Fruit fly (Drosophila melanogaster) whole organism, embryonic: Measurements from ENCODE around the gene zuc.

ENCODE experiments used
- Awh ChIP-seq: fragments of 200-800 bp; sonication (Bioruptor generic); IDR thresholded peaks from 2 replicates; pipeline ENCODE4, ENCODE4 v1.3.6; 2022; ENCODE audit warnings: missing biosample characterization, missing genetic modification characterization
- BEAF-32 ChIP-seq: fragments of 200-800 bp; sonication (Bioruptor generic); optimal IDR thresholded peaks from 3 replicates; lab custom pipeline; 2017; ENCODE audit warnings: missing biosample characterization, missing genetic modification characterization, mild to moderate bottlenecking, moderate library complexity, missing genetic modification reagents
- Bdp1 ChIP-seq: fragments of 200-800 bp; sonication (Bioruptor generic); optimal IDR thresholded peaks from 3 replicates; lab custom pipeline; 2016; ENCODE audit warnings: missing biosample characterization, missing genetic modification characterization
- CG10209 ChIP-seq: fragments of 200-800 bp; sonication (Bioruptor generic); optimal IDR thresholded peaks from 3 replicates; lab custom pipeline; 2017; ENCODE audit warnings: missing biosample characterization, mild to moderate bottlenecking, missing genetic modification characterization, missing genetic modification reagents
- CG11398 ChIP-seq: fragments of 200-800 bp; sonication (Bioruptor generic); optimal IDR thresholded peaks from 2 replicates; lab custom pipeline; 2016; ENCODE audit warnings: missing biosample characterization, missing genetic modification characterization
- CG12071 ChIP-seq: fragments of 200-800 bp; sonication (Bioruptor generic); optimal IDR thresholded peaks from 3 replicates; lab custom pipeline; 2018; ENCODE audit warnings: missing biosample characterization, mild to moderate bottlenecking, missing genetic modification characterization
- CG15514 ChIP-seq: fragments of 200-800 bp; sonication (Bioruptor generic); optimal IDR thresholded peaks from 3 replicates; lab custom pipeline; 2017; ENCODE audit warnings: missing biosample characterization, missing genetic modification characterization, mild to moderate bottlenecking, moderate library complexity, missing genetic modification reagents
- CG17385 ChIP-seq: fragments of 200-800 bp; sonication (Bioruptor generic); optimal IDR thresholded peaks from 3 replicates; lab custom pipeline; 2018; ENCODE audit warnings: missing biosample characterization, mild to moderate bottlenecking, missing genetic modification characterization
- CG17829 ChIP-seq: fragments of 200-800 bp; optimal IDR thresholded peaks from 2 replicates; lab custom pipeline; 2019; ENCODE audit warnings: missing biosample characterization, mild to moderate bottlenecking, missing genetic modification characterization, moderate library complexity
- CG1832 ChIP-seq: fragments of 200-800 bp; sonication (Bioruptor generic); optimal IDR thresholded peaks from 2 replicates; lab custom pipeline; 2017; ENCODE audit warnings: missing biosample characterization, mild to moderate bottlenecking, missing genetic modification characterization, inconsistent platforms
- CG2116 ChIP-seq: fragments of 200-800 bp; sonication (Bioruptor generic); optimal IDR thresholded peaks from 3 replicates; lab custom pipeline; 2018; ENCODE audit warnings: missing biosample characterization, mild to moderate bottlenecking, missing genetic modification characterization
- CG30020 ChIP-seq: fragments of 200-800 bp; optimal IDR thresholded peaks from 2 replicates; lab custom pipeline; 2019; ENCODE audit warnings: missing biosample characterization, mild to moderate bottlenecking, missing genetic modification characterization, moderate library complexity
- CG31388 ChIP-seq: fragments of 200-800 bp; sonication (Bioruptor generic); optimal IDR thresholded peaks from 2 replicates; lab custom pipeline; 2016; ENCODE audit warnings: missing biosample characterization, missing genetic modification characterization
- CG43689 ChIP-seq: fragments of 200-800 bp; sonication (Bioruptor generic); IDR thresholded peaks from 2 replicates; pipeline ENCODE4 v1.3.6; 2022; ENCODE audit warnings: missing biosample characterization, missing genetic modification characterization
- CG6854 ChIP-seq: fragments of 200-800 bp; sonication (Bioruptor generic); optimal IDR thresholded peaks from 3 replicates; lab custom pipeline; 2017; ENCODE audit warnings: missing biosample characterization, mild to moderate bottlenecking, missing genetic modification characterization
- CG7839 ChIP-seq: fragments of 200-800 bp; sonication (Bioruptor generic); optimal IDR thresholded peaks from 3 replicates; lab custom pipeline; 2018; ENCODE audit warnings: missing biosample characterization, mild to moderate bottlenecking, missing genetic modification characterization, moderate library complexity
- CG8290 ChIP-seq, 3 experiments: fragments of 200-800 bp; sonication (Bioruptor generic); optimal IDR thresholded peaks; 2 replicates each; lab custom pipeline; 2016 to 2019; ENCODE audit warnings: missing biosample characterization in 3 of 3, missing genetic modification characterization in 3 of 3, mild to moderate bottlenecking in 2 of 3, moderate library complexity in 1 of 3
- CG8359 ChIP-seq: fragments of 200-800 bp; sonication (Bioruptor generic); optimal IDR thresholded peaks from 2 replicates; lab custom pipeline; 2017; ENCODE audit warnings: missing biosample characterization, mild to moderate bottlenecking, missing genetic modification characterization, borderline replicate concordance
- CG9817 ChIP-seq: fragments of 200-800 bp; sonication (Bioruptor generic); optimal IDR thresholded peaks from 2 replicates; lab custom pipeline; 2018; ENCODE audit warnings: missing biosample characterization, mild to moderate bottlenecking, missing genetic modification characterization, moderate library complexity
- CoRest ChIP-seq: fragments of 200-800 bp; sonication (Bioruptor generic); optimal IDR thresholded peaks from 3 replicates; lab custom pipeline; 2018; ENCODE audit warnings: missing biosample characterization, mild to moderate bottlenecking, missing genetic modification characterization, moderate library complexity
- Dbx ChIP-seq: fragments of 200-800 bp; sonication (Bioruptor generic); IDR thresholded peaks from 3 replicates; pipeline ENCODE4 v1.3.6; 2022; ENCODE audit warnings: missing biosample characterization, missing genetic modification characterization
- E2f1 ChIP-seq: fragments of 200-800 bp; sonication (Bioruptor generic); IDR thresholded peaks from 2 replicates; pipeline ENCODE4 v1.3.6; 2022; ENCODE audit warnings: missing biosample characterization, missing genetic modification characterization
- Hey ChIP-seq: fragments of 200-800 bp; sonication (Bioruptor generic); optimal IDR thresholded peaks from 3 replicates; lab custom pipeline; 2018; ENCODE audit warnings: missing biosample characterization, mild to moderate bottlenecking, missing genetic modification characterization
- MTF-1 ChIP-seq: fragments of 200-800 bp; sonication (Bioruptor generic); optimal IDR thresholded peaks from 2 replicates; lab custom pipeline; 2018; ENCODE audit warnings: missing biosample characterization, mild to moderate bottlenecking, missing genetic modification characterization, borderline replicate concordance
- Max ChIP-seq: fragments of 200-800 bp; sonication (Bioruptor generic); optimal IDR thresholded peaks from 2 replicates; lab custom pipeline; 2016; ENCODE audit warnings: missing biosample characterization, mild to moderate bottlenecking, missing genetic modification characterization
- Mes4 ChIP-seq: fragments of 200-800 bp; sonication (Bioruptor generic); optimal IDR thresholded peaks from 2 replicates; lab custom pipeline; 2016; ENCODE audit warnings: missing biosample characterization, missing genetic modification characterization
- NFAT ChIP-seq: fragments of 200-800 bp; sonication (Bioruptor generic); IDR thresholded peaks from 2 replicates; pipeline ENCODE4 v1.3.6; 2022; ENCODE audit warnings: missing biosample characterization, missing genetic modification characterization
- Sin3A ChIP-seq: fragments of >200 bp; optimal IDR thresholded peaks from 2 replicates; lab custom pipeline; 2018
- Six4 ChIP-seq: fragments of 200-800 bp; sonication (Bioruptor generic); optimal IDR thresholded peaks from 2 replicates; lab custom pipeline; 2016; ENCODE audit warnings: missing biosample characterization, missing genetic modification characterization
- Trl ChIP-seq, 3 experiments: fragments of >200 bp in 2 of 3; fragments of 200-800 bp in 1 of 3; sonication (Bioruptor generic) in 1 of 3; optimal IDR thresholded peaks; 2 replicates in 1 of 3; 3 replicates in 2 of 3; lab custom pipeline; 2016 to 2017; ENCODE audit warnings: missing biosample characterization in 1 of 3, missing genetic modification characterization in 1 of 3
- Vsx1 ChIP-seq: fragments of 200-800 bp; sonication (Bioruptor generic); optimal IDR thresholded peaks from 2 replicates; lab custom pipeline; 2017; ENCODE audit warnings: missing biosample characterization, mild to moderate bottlenecking, missing genetic modification characterization, missing genetic modification reagents
- bcd ChIP-seq: fragments of 200-800 bp; sonication (Bioruptor generic); optimal IDR thresholded peaks from 2 replicates; lab custom pipeline; 2017; ENCODE audit warnings: missing biosample characterization, mild to moderate bottlenecking, missing genetic modification characterization
- cad ChIP-seq: fragments of >200 bp; optimal IDR thresholded peaks from 2 replicates; lab custom pipeline; 2017; ENCODE audit warnings: missing biosample characterization, missing genetic modification characterization
- chinmo ChIP-seq: fragments of 200-800 bp; sonication (Bioruptor generic); IDR thresholded peaks from 4 replicates; pipeline ENCODE4 v1.3.6; 2022; ENCODE audit warnings: missing biosample characterization, missing genetic modification characterization; ENCODE audit not compliant: partially characterized antibody
- fd64A ChIP-seq: fragments of 200-800 bp; sonication (Bioruptor generic); optimal IDR thresholded peaks from 3 replicates; lab custom pipeline; 2018; ENCODE audit warnings: missing biosample characterization, mild to moderate bottlenecking, missing genetic modification characterization
- gem ChIP-seq: fragments of 200-800 bp; sonication (Bioruptor generic); optimal IDR thresholded peaks from 2 replicates; lab custom pipeline; 2019; ENCODE audit warnings: missing biosample characterization, mild to moderate bottlenecking, missing genetic modification characterization, moderate library complexity
- her ChIP-seq: fragments of 200-800 bp; sonication (Bioruptor generic); optimal IDR thresholded peaks from 2 replicates; lab custom pipeline; 2016; ENCODE audit warnings: missing biosample characterization, missing genetic modification characterization
- inv ChIP-seq: fragments of 200-800 bp; sonication (Bioruptor generic); IDR thresholded peaks from 2 replicates; pipeline ENCODE4 v1.3.6; 2022; ENCODE audit warnings: missing biosample characterization, missing genetic modification characterization; ENCODE audit not compliant: partially characterized antibody
- klu ChIP-seq: fragments of 200-800 bp; sonication (Bioruptor generic); IDR thresholded peaks from 2 replicates; pipeline ENCODE4 v1.3.6; 2022; ENCODE audit warnings: missing biosample characterization, missing genetic modification characterization
- mld ChIP-seq: fragments of 200-800 bp; sonication (Bioruptor generic); IDR thresholded peaks from 3 replicates; pipeline ENCODE4 v1.3.6; 2022; ENCODE audit warnings: missing biosample characterization, missing genetic modification characterization; ENCODE audit not compliant: partially characterized antibody
- pum ChIP-seq: fragments of 200-800 bp; sonication (Bioruptor generic); optimal IDR thresholded peaks from 2 replicates; lab custom pipeline; 2016; ENCODE audit warnings: missing biosample characterization, missing genetic modification characterization
- sc ChIP-seq, 3 experiments: fragments of >200 bp in 2 of 3; fragments of 200-800 bp in 1 of 3; sonication (Bioruptor generic) in 1 of 3; optimal IDR thresholded peaks; 2 replicates in 2 of 3; 3 replicates in 1 of 3; lab custom pipeline; 2017; ENCODE audit warnings: mild to moderate bottlenecking in 1 of 3, missing biosample characterization in 1 of 3, missing genetic modification characterization in 1 of 3, missing genetic modification reagents in 1 of 3
- scrt ChIP-seq: fragments of 200-800 bp; sonication (Bioruptor generic); optimal IDR thresholded peaks from 2 replicates; lab custom pipeline; 2018; ENCODE audit warnings: missing biosample characterization, mild to moderate bottlenecking, missing genetic modification characterization, moderate library complexity
- sens ChIP-seq: fragments of 200-800 bp; sonication (Bioruptor generic); peaks from one replicate; lab custom pipeline; 2016; ENCODE audit warnings: missing biosample characterization, missing genetic modification characterization
- seq ChIP-seq: fragments of 200-800 bp; sonication (Bioruptor generic); IDR thresholded peaks from 2 replicates; pipeline ENCODE4 v1.3.6; 2022; ENCODE audit warnings: missing biosample characterization, missing genetic modification characterization
- slbo ChIP-seq: fragments of 200-800 bp; sonication (Bioruptor generic); IDR thresholded peaks from 2 replicates; pipeline ENCODE4 v1.3.6; 2022; ENCODE audit warnings: missing biosample characterization, missing genetic modification characterization
- zen2 ChIP-seq: fragments of 200-800 bp; sonication (Bioruptor generic); IDR thresholded peaks from 3 replicates; pipeline ENCODE4 v1.3.6; 2022; ENCODE audit warnings: missing biosample characterization, missing genetic modification characterization; ENCODE audit not compliant: partially characterized antibody
- zf30C ChIP-seq: fragments of 200-800 bp; sonication (Bioruptor generic); optimal IDR thresholded peaks from 3 replicates; lab custom pipeline; 2018; ENCODE audit warnings: missing biosample characterization, mild to moderate bottlenecking, missing genetic modification characterization
- zfh2 ChIP-seq: fragments of 200-800 bp; sonication (Bioruptor generic); optimal IDR thresholded peaks from 2 replicates; lab custom pipeline; 2016; ENCODE audit warnings: missing biosample characterization, missing genetic modification characterization

Gene zuc

dm6 chr2L:12021193-12021592 lies 31.5 kb upstream of the zuc start (continued):
- TF ChIP-seq zfh2 (GFP tag; lab: Kevin White, UChicago) (no peak), CG8359 (no peak), fd64A (GFP tag; lab: Kevin White, UChicago) (peak; percentile 84), Mes4 (GFP tag; lab: Kevin White, UChicago) (peak; percentile 17), BEAF-32 (no peak), klu (GFP tag; lab: Robert Waterston, UW) (no peak), CG2116 (peak; percentile 55), CG10209 (GFP tag; lab: Kevin White, UChicago) (peak; percentile 83), sc (optimal IDR thresholded peaks at IDR 0.05; lab: Kevin White, UChicago) (no peak), sc (GFP tag; optimal IDR thresholded peaks at IDR 0.05; lab: Kevin White, UChicago) (peak; percentile 80), E2f1 (GFP tag; lab: Robert Waterston, UW) (no peak), her (GFP tag; lab: Kevin White, UChicago) (no peak), zf30C (GFP tag; lab: Kevin White, UChicago) (no peak), pum (GFP tag; lab: Kevin White, UChicago) (no peak), cad (GFP tag; lab: Kevin White, UChicago) (no peak), CG12071 (GFP tag; lab: Kevin White, UChicago) (peak; percentile 73), CG8290 (GFP tag; optimal IDR thresholded peaks at IDR 0.05; lab: Kevin White, UChicago) (no peak), CG8290 (tag; optimal IDR thresholded peaks at IDR 0.05; lab: Kevin White, UChicago) (peak; percentile 47 to 91), CG30020 (tag; lab: Kevin White, UChicago) (no peak), CG17829 (tag; lab: Kevin White, UChicago) (no peak), CG43689 (GFP tag; lab: Robert Waterston, UW) (no peak), CG11398 (GFP tag; lab: Kevin White, UChicago) (peak; percentile 54), CG1832 (no peak), gem (peak; percentile 73), Max (GFP tag; lab: Kevin White, UChicago) (peak; percentile 48), inv (no peak), sens (peak; percentile 96), NFAT (GFP tag; lab: Robert Waterston, UW) (no peak), CoRest (tag; lab: Kevin White, UChicago) (peak; percentile 64), chinmo (GFP tag; lab: Robert Waterston, UW) (no peak), CG31388 (GFP tag; lab: Kevin White, UChicago) (no peak), CG6854 (peak; percentile 48), CG7839 (tag; lab: Kevin White, UChicago) (peak; percentile 29), scrt (peak; percentile 40), Sin3A (lab: Kevin White, UChicago) (no peak), CG17385 (GFP tag; lab: Kevin White, UChicago) (peak; percentile 28), bcd (GFP tag; lab: Kevin White, UChicago) (peak; percentile 34), Bdp1 (GFP tag; lab: Kevin White, UChicago) (peak; percentile 51), seq (GFP tag; lab: Robert Waterston, UW) (peak; percentile 78), Dbx (GFP tag; lab: Robert Waterston, UW) (peak; percentile 58; the same call in 1 of the 3 replicates), Trl (optimal IDR thresholded peaks at IDR 0.05; lab: Kevin White, UChicago) (no peak), Trl (GFP tag; optimal IDR thresholded peaks at IDR 0.05; lab: Kevin White, UChicago) (peak; percentile 61), mld (GFP tag; lab: Robert Waterston, UW) (no peak), CG15514 (peak; percentile 75), MTF-1 (GFP tag; lab: Kevin White, UChicago) (peak; percentile 78), Vsx1 (GFP tag; lab: Kevin White, UChicago) (peak; percentile 81), Awh (GFP tag; lab: Robert Waterston, UW) (0 out of 2 replicates have a peak, but pooled peaks have one; percentile 19), zen2 (no peak), slbo (GFP tag; lab: Robert Waterston, UW) (0 out of 2 replicates have a peak, but pooled peaks have one; percentile 8), CG9817 (tag; lab: Kevin White, UChicago) (peak; percentile 29), Six4 (GFP tag; lab: Kevin White, UChicago) (peak; percentile 34), Hey (tag; lab: Kevin White, UChicago) (peak; percentile 67)
